Worm (Caenorhabditis elegans) whole organism, young adult: ENCODE measurements around the gene mai-1.

Source experiments
- B0019.2 ChIP-seq: fragments of 200-800 bp; sonication (Bioruptor generic); conservative IDR thresholded peaks from 2 replicates; pipeline ENCODE4 v1.3.6; 2022; ENCODE audit warnings: missing genetic modification reagents, missing genetic modification characterization, missing compliant biosample characterization
- B0336.3 ChIP-seq: fragments of 200-800 bp; sonication (Bioruptor generic); IDR thresholded peaks from 2 replicates; pipeline ENCODE4 v1.3.6; 2022; ENCODE audit warnings: missing genetic modification characterization, missing compliant biosample characterization
- F10E7.11 ChIP-seq: sonication (generic microtip); optimal IDR thresholded peaks from 2 replicates; lab custom pipeline; 2017; ENCODE audit warnings: mild to moderate bottlenecking, missing genetic modification characterization, moderate library complexity, missing compliant biosample characterization
- F23B12.7 ChIP-seq: sonication (generic microtip); optimal IDR thresholded peaks from 2 replicates; lab custom pipeline; 2017; ENCODE audit warnings: missing genetic modification characterization, mild to moderate bottlenecking, missing compliant biosample characterization, antibody characterized with exemption, moderate library complexity; ENCODE audit not compliant: insufficient read depth
- F33H1.4 ChIP-seq: fragments of 200-800 bp; sonication (Bioruptor generic); IDR thresholded peaks from 2 replicates; pipeline ENCODE4 v1.3.6; 2022; ENCODE audit warnings: missing genetic modification reagents, missing genetic modification characterization, missing compliant biosample characterization
- F37B4.10 ChIP-seq: fragments of 200-800 bp; sonication (Bioruptor generic); IDR thresholded peaks from 2 replicates; pipeline ENCODE4 v1.3.6; 2022; ENCODE audit warnings: missing genetic modification characterization, missing compliant biosample characterization
- K11D2.4 ChIP-seq: fragments of 200-800 bp; sonication (Bioruptor generic); IDR thresholded peaks from 2 replicates; pipeline ENCODE4 v1.3.6; 2022; ENCODE audit warnings: missing genetic modification reagents, missing genetic modification characterization, missing compliant biosample characterization
- K12H6.12 ChIP-seq: fragments of 200-800 bp; sonication (Bioruptor generic); optimal IDR thresholded peaks from 2 replicates; lab custom pipeline; 2018; ENCODE audit warnings: mild to moderate bottlenecking, missing genetic modification characterization, missing compliant biosample characterization
- Y67H2A.10 ChIP-seq: fragments of 200-800 bp; sonication (Bioruptor generic); conservative IDR thresholded peaks from 2 replicates; pipeline ENCODE4 v1.3.6; 2022; ENCODE audit warnings: missing genetic modification reagents, missing genetic modification characterization, missing compliant biosample characterization
- Y79H2A.3 ChIP-seq: fragments of 200-800 bp; sonication (Bioruptor generic); conservative IDR thresholded peaks from 2 replicates; pipeline ENCODE4 v1.3.6; 2022; ENCODE audit warnings: missing genetic modification reagents, missing genetic modification characterization, missing compliant biosample characterization
- ZK185.1 ChIP-seq: sonication (generic microtip); optimal IDR thresholded peaks from 2 replicates; lab custom pipeline; 2016; ENCODE audit warnings: mild to moderate bottlenecking, missing genetic modification characterization, missing compliant biosample characterization; ENCODE audit not compliant: poor library complexity, severe bottlenecking
- attf-3 ChIP-seq: fragments of 200-800 bp; sonication (Bioruptor generic); conservative IDR thresholded peaks from 2 replicates; pipeline ENCODE4 v1.3.6; 2022; ENCODE audit warnings: missing genetic modification reagents, missing genetic modification characterization, missing compliant biosample characterization
- attf-6 ChIP-seq: fragments of 200-800 bp; sonication (Bioruptor generic); IDR thresholded peaks from 2 replicates; pipeline ENCODE4 v1.3.6; 2022; ENCODE audit warnings: missing genetic modification reagents, missing genetic modification characterization, missing compliant biosample characterization
- cebp-1 ChIP-seq, 2 experiments: fragments of 200-800 bp in 1 of 2; sonication (Bioruptor generic) in 1 of 2; sonication (generic microtip) in 1 of 2; IDR thresholded peaks in 1 of 2; optimal IDR thresholded peaks in 1 of 2; 2 replicates each; pipeline versions ENCODE4 v1.3.6 to Lab custom; 2017 to 2022; ENCODE audit warnings: missing compliant biosample characterization in 2 of 2, missing genetic modification characterization in 2 of 2, mild to moderate bottlenecking in 1 of 2, missing genetic modification reagents in 1 of 2, moderate library complexity in 1 of 2
- ceh-40 ChIP-seq: fragments of 200-800 bp; sonication (Bioruptor generic); IDR thresholded peaks from 2 replicates; pipeline ENCODE4 v1.3.6; 2022; ENCODE audit warnings: missing genetic modification characterization, missing compliant biosample characterization
- die-1 ChIP-seq: sonication (generic microtip); optimal IDR thresholded peaks from 2 replicates; lab custom pipeline; 2016; ENCODE audit warnings: missing genotype, mild to moderate bottlenecking, missing genetic modification characterization, missing compliant biosample characterization
- dox-1 ChIP-seq: fragments of 200-800 bp; sonication (Bioruptor generic); IDR thresholded peaks from 2 replicates; pipeline ENCODE4 v1.3.6; 2022; ENCODE audit warnings: missing genetic modification reagents, missing genetic modification characterization, missing compliant biosample characterization
- dpl-1 ChIP-seq: fragments of 150-350 bp; optimal IDR thresholded peaks from 2 replicates; lab custom pipeline; 2014; ENCODE audit warnings: missing biosample characterization, missing genetic modification reagents, missing genetic modification characterization
- efl-1 ChIP-seq: fragments of 150-350 bp; optimal IDR thresholded peaks from 2 replicates; lab custom pipeline; 2014; ENCODE audit warnings: missing biosample characterization, missing genetic modification reagents, missing genetic modification characterization
- hsf-1 ChIP-seq: fragments of 200-800 bp; sonication (Bioruptor generic); IDR thresholded peaks from 2 replicates; pipeline ENCODE4 v1.3.6; 2022; ENCODE audit warnings: missing genetic modification reagents, missing genetic modification characterization, missing compliant biosample characterization
- lag-1 ChIP-seq: fragments of 200-800 bp; sonication (Bioruptor generic); IDR thresholded peaks from 2 replicates; pipeline ENCODE4 v1.3.6; 2022; ENCODE audit warnings: missing genetic modification reagents, missing genetic modification characterization, missing compliant biosample characterization
- lin-35 ChIP-seq, 3 experiments: fragments of 150-350 bp in 2 of 3; sonication (generic microtip) in 1 of 3; optimal IDR thresholded peaks; 2 replicates each; lab custom pipeline; 2014 to 2018; ENCODE audit warnings: missing biosample characterization in 3 of 3, missing genetic modification characterization in 3 of 3, missing genetic modification reagents in 3 of 3
- lin-40 ChIP-seq: sonication (generic microtip); optimal IDR thresholded peaks from 2 replicates; lab custom pipeline; 2016; ENCODE audit warnings: missing genetic modification characterization, mild to moderate bottlenecking, missing compliant biosample characterization, missing genotype, missing genetic modification reagents
- lir-1 ChIP-seq: fragments of 200-800 bp; sonication (Bioruptor generic); conservative IDR thresholded peaks from 2 replicates; pipeline ENCODE4 v1.3.6; 2022; ENCODE audit warnings: missing genetic modification reagents, missing genetic modification characterization, missing compliant biosample characterization
- madf-10 ChIP-seq: sonication (generic microtip); optimal IDR thresholded peaks from 2 replicates; lab custom pipeline; 2016; ENCODE audit warnings: mild to moderate bottlenecking, missing genetic modification characterization, missing compliant biosample characterization
- madf-8 ChIP-seq: fragments of 200-800 bp; sonication (Bioruptor generic); conservative IDR thresholded peaks from 2 replicates; pipeline ENCODE4 v1.3.6; 2022; ENCODE audit warnings: missing genetic modification reagents, missing genetic modification characterization, missing compliant biosample characterization
- mel-28 ChIP-seq: sonication (generic microtip); optimal IDR thresholded peaks from 2 replicates; lab custom pipeline; 2016; ENCODE audit warnings: borderline replicate concordance, mild to moderate bottlenecking, missing genetic modification characterization, missing compliant biosample characterization
- nhr-179 ChIP-seq: sonication (generic microtip); optimal IDR thresholded peaks from 2 replicates; lab custom pipeline; 2016; ENCODE audit warnings: mild to moderate bottlenecking, missing genetic modification characterization, missing compliant biosample characterization
- nhr-80 ChIP-seq: sonication (generic microtip); optimal IDR thresholded peaks from 2 replicates; lab custom pipeline; 2016; ENCODE audit warnings: missing genetic modification characterization, missing compliant biosample characterization
- pbrm-1 ChIP-seq: fragments of 200-800 bp; sonication (Bioruptor generic); IDR thresholded peaks from 2 replicates; pipeline ENCODE4 v1.3.6; 2022; ENCODE audit warnings: missing genetic modification reagents, missing genetic modification characterization, missing compliant biosample characterization
- pha-4 ChIP-seq: fragments of 150-350 bp; sonication (generic microtip); optimal IDR thresholded peaks from 2 replicates; lab custom pipeline; 2014; ENCODE audit warnings: missing biosample characterization, missing genetic modification reagents, missing genetic modification characterization
- snpc-1.1 ChIP-seq: sonication (generic microtip); optimal IDR thresholded peaks from 2 replicates; lab custom pipeline; 2017; ENCODE audit warnings: missing genetic modification characterization, mild to moderate bottlenecking, missing compliant biosample characterization, antibody characterized with exemption, moderate library complexity, missing genotype, missing genetic modification reagents; ENCODE audit not compliant: insufficient read depth
- snpc-3.4 ChIP-seq: sonication (generic microtip); optimal IDR thresholded peaks from 2 replicates; lab custom pipeline; 2017; ENCODE audit warnings: missing genetic modification characterization, mild to moderate bottlenecking, missing compliant biosample characterization, antibody characterized with exemption, moderate library complexity, missing genotype, missing genetic modification reagents
- snpc-4 ChIP-seq, 5 experiments: fragments of 150-350 bp in 1 of 5; sonication (generic microtip) in 4 of 5; optimal IDR thresholded peaks; 2 replicates each; lab custom pipeline; 2014 to 2018; ENCODE audit warnings: missing genetic modification characterization in 5 of 5, missing biosample characterization in 3 of 5, antibody characterized with exemption in 2 of 5, mild to moderate bottlenecking in 2 of 5, missing compliant biosample characterization in 2 of 5, missing genotype in 2 of 5, moderate library complexity in 2 of 5, missing genetic modification reagents in 1 of 5
- tlf-1 ChIP-seq: fragments of 200-800 bp; sonication (Bioruptor generic); optimal IDR thresholded peaks from 2 replicates; lab custom pipeline; 2018; ENCODE audit warnings: mild to moderate bottlenecking, missing genetic modification characterization, missing compliant biosample characterization
- xnd-1 ChIP-seq: sonication (generic microtip); optimal IDR thresholded peaks from 2 replicates; lab custom pipeline; 2016; ENCODE audit warnings: missing genotype, missing genetic modification reagents, missing genetic modification characterization, missing compliant biosample characterization
- zfh-2 ChIP-seq: fragments of 200-800 bp; sonication (Bioruptor generic); conservative IDR thresholded peaks from 2 replicates; pipeline ENCODE4 v1.3.6; 2022; ENCODE audit warnings: missing genetic modification reagents, missing genetic modification characterization, missing compliant biosample characterization
- ztf-26 ChIP-seq: sonication (generic microtip); optimal IDR thresholded peaks from 2 replicates; lab custom pipeline; 2017; ENCODE audit warnings: missing genetic modification characterization, missing compliant biosample characterization
- ztf-6 ChIP-seq: fragments of 200-800 bp; sonication (Bioruptor generic); IDR thresholded peaks from 2 replicates; pipeline ENCODE4 v1.3.6; 2022; ENCODE audit warnings: missing genetic modification reagents, missing genetic modification characterization, missing compliant biosample characterization

Gene mai-1

ce11 chrX:3111687-3112086 is 4.7 kb downstream of the mai-1 start (continued):
- TF ChIP-seq lin-40, result peak; percentile 55
- no peak for TF ChIP-seq Y67H2A.10 (GFP tag; lab: Robert Waterston, UW)
- TF ChIP-seq pha-4 (tag; lab: Kevin White, UChicago), result no peak
- TF ChIP-seq snpc-4 (GFP tag; optimal IDR thresholded peaks at IDR 0.05; lab: Kevin White, UChicago), result no peak
- TF ChIP-seq snpc-4 (tag; optimal IDR thresholded peaks at IDR 0.05; lab: Kevin White, UChicago), result peak in 1 of 4 experiments; percentile 37
- no peak for TF ChIP-seq ceh-40 (GFP tag; lab: Robert Waterston, UW)
- TF ChIP-seq snpc-3.4 (tag; lab: Kevin White, UChicago), result no peak
- no peak for TF ChIP-seq Y79H2A.3 (GFP tag; lab: Robert Waterston, UW)
- no peak for TF ChIP-seq F37B4.10 (GFP tag; lab: Robert Waterston, UW)
- TF ChIP-seq K11D2.4 (GFP tag; lab: Robert Waterston, UW), result peak; percentile 64; the same call in 1 of the 2 replicates
- TF ChIP-seq B0019.2, result no peak
- no peak for TF ChIP-seq cebp-1 (GFP tag; IDR thresholded peaks at IDR 0.05; lab: Robert Waterston, UW)
- peak; percentile 26 for TF ChIP-seq cebp-1 (tag; optimal IDR thresholded peaks at IDR 0.05; lab: Kevin White, UChicago)
- no peak for TF ChIP-seq ztf-6 (GFP tag; lab: Robert Waterston, UW)
- TF ChIP-seq F33H1.4 (GFP tag; lab: Robert Waterston, UW), result no peak
- TF ChIP-seq nhr-179 (tag; lab: Kevin White, UChicago), result no peak
- TF ChIP-seq lag-1 (GFP tag; lab: Robert Waterston, UW), result no peak
- TF ChIP-seq pbrm-1 (GFP tag; lab: Robert Waterston, UW), result no peak

DNA sequence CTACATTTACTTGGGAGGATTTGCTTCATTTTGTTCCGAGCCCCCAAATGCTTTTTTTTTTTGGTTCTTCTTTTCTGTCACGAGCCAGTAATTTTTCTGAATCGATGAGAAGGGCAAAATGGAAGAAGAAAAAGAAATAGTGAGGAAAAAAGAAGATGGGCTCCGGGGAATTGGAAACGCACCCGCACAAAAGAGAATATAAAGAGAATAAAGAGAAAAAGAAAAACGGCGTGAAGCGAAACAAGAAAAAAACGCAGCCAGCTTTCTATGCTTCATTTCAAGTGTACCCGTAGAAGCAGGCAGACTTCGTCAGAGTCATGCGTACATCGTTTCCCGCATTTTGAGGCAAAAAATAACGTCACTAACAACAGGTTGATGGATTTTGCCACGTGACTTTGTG is 5.3 kb downstream of the mai-1 start:
- TF ChIP-seq lin-35 (GFP tag; optimal IDR thresholded peaks at IDR 0.05; lab: Kevin White, UChicago) (peak in 1 of 3 experiments; percentile 47), ZK185.1 (tag; lab: Kevin White, UChicago) (peak; percentile 37), madf-8 (GFP tag; lab: Robert Waterston, UW) (no peak), K11D2.4 (GFP tag; lab: Robert Waterston, UW) (no peak)

DNA sequence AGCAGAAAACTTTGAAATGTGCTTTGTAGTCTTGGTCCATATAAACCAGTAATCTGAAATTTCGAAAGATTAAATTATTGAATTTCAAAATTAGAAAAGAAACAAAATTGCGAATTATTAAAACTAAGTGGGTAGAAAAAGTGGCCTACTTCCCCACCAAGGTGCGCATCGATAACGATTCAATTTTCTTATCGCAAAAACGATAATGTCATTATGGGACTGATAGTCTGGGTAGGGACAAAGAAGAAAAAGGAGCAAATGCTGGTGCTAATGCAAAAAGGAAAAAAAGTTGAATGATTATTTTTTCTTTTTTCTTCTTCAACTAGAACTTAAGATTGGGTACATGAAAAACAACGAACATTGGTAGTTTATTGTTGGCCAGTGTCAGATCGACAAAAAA is 5.8 kb downstream of the mai-1 start, which contains the start of gene gpcp-1:
Gene gpcp-1 (minus strand): TSS at position 53 of the 400 bp plus-strand sequence.
- TF ChIP-seq nhr-80 (tag; lab: Kevin White, UChicago), result peak; percentile 66
- TF ChIP-seq B0336.3 (GFP tag; lab: Robert Waterston, UW), result no peak
- TF ChIP-seq dox-1 (GFP tag; lab: Robert Waterston, UW), result 0 out of 2 replicates have a peak, but pooled peaks have one; percentile 22

DNA sequence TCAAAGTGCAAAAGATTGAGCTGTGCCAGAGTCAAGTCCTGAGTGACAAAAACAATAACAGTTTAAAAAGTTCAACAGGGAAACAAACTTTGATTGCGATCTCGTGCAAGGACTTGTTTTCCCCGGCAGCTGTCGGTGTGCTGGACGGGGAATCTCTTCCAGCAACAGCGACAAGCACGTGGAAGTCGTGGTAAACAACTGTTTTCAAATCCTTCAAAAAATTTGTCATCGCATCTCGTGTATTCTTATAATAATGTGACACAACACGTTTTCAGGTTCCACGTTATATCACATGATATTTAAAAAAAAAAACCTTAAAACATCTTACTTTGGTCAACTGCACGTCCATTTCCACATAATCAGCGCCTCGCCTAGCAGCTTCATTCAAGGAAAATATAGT is 7.8 kb downstream of the mai-1 start:
- TF ChIP-seq attf-3 (GFP tag; lab: Robert Waterston, UW) (no peak), zfh-2 (0 out of 2 replicates have a peak, but pooled peaks have one; percentile 28), F10E7.11 (tag; lab: Kevin White, UChicago) (no peak), lir-1 (no peak), cebp-1 (GFP tag; IDR thresholded peaks at IDR 0.05; lab: Robert Waterston, UW) (no peak), cebp-1 (tag; optimal IDR thresholded peaks at IDR 0.05; lab: Kevin White, UChicago) (peak; percentile 47), madf-10 (tag; lab: Kevin White, UChicago) (no peak), hsf-1 (0 out of 2 replicates have a peak, but pooled peaks have one; percentile 18)

- TF ChIP-seq K12H6.12 (tag; lab: Kevin White, UChicago) (peak; percentile 21), K11D2.4 (GFP tag; lab: Robert Waterston, UW) (0 out of 2 replicates have a peak, but pooled peaks have one; percentile 27), mel-28 (tag; lab: Kevin White, UChicago) (no peak), dpl-1 (GFP tag; lab: Kevin White, UChicago) (peak; percentile 51), attf-6 (GFP tag; lab: Robert Waterston, UW) (no peak), die-1 (tag; lab: Kevin White, UChicago) (no peak), F23B12.7 (peak; percentile 78), tlf-1 (no peak), ztf-26 (peak; percentile 9), snpc-1.1 (no peak), snpc-4 (GFP tag; optimal IDR thresholded peaks at IDR 0.05; lab: Kevin White, UChicago) (no peak), snpc-4 (tag; optimal IDR thresholded peaks at IDR 0.05; lab: Kevin White, UChicago) (peak in 1 of 4 experiments; percentile 14), efl-1 (GFP tag; lab: Kevin White, UChicago) (peak; percentile 59), dox-1 (GFP tag; lab: Robert Waterston, UW) (no peak), xnd-1 (tag; lab: Kevin White, UChicago) (no peak)
These were observed 10.3 kb downstream of the mai-1 start, which contains the start of gene K10B3.5 for ce11 chrX:3106137-3106536. Gene K10B3.5, minus strand, starts transcription at chrX:3106479.
